Fruit fly (Drosophila melanogaster) whole organism, embryonic: Measurements from ENCODE around the gene CG4210.

Experiments
- Blimp-1 ChIP-seq: fragments of 200-800 bp; sonication (Bioruptor generic); optimal IDR thresholded peaks from 3 replicates; lab custom pipeline; 2018; ENCODE audit warnings: missing biosample characterization, missing genetic modification characterization, mild to moderate bottlenecking, moderate library complexity, missing genetic modification reagents
- BtbVII ChIP-seq: fragments of 200-800 bp; sonication (Bioruptor generic); optimal IDR thresholded peaks from 3 replicates; lab custom pipeline; 2017; ENCODE audit warnings: missing biosample characterization, mild to moderate bottlenecking, missing genetic modification characterization
- CG10565 ChIP-seq: fragments of 200-800 bp; sonication (Bioruptor generic); optimal IDR thresholded peaks from 3 replicates; lab custom pipeline; 2016; ENCODE audit warnings: missing biosample characterization, mild to moderate bottlenecking, missing genetic modification characterization
- CG10959 ChIP-seq: fragments of 200-800 bp; sonication (Bioruptor generic); IDR thresholded peaks from 2 replicates; pipeline ENCODE4 v1.3.6; 2022; ENCODE audit warnings: missing biosample characterization, missing genetic modification characterization
- CG12155 ChIP-seq: fragments of 200-800 bp; sonication (Bioruptor generic); optimal IDR thresholded peaks from 3 replicates; lab custom pipeline; 2016; ENCODE audit warnings: missing biosample characterization, missing genetic modification characterization
- CG12391 ChIP-seq: fragments of 200-800 bp; sonication (Bioruptor generic); optimal IDR thresholded peaks from 3 replicates; lab custom pipeline; 2018; ENCODE audit warnings: missing biosample characterization, mild to moderate bottlenecking, missing genetic modification characterization, moderate library complexity
- CG14014 ChIP-seq: fragments of 200-800 bp; sonication (Bioruptor generic); IDR thresholded peaks from 2 replicates; pipeline ENCODE4 v1.3.6; 2022; ENCODE audit warnings: missing biosample characterization, missing genetic modification characterization
- CG1647 ChIP-seq: fragments of 200-800 bp; sonication (Bioruptor generic); optimal IDR thresholded peaks from 3 replicates; lab custom pipeline; 2016; ENCODE audit warnings: missing biosample characterization, missing genetic modification characterization
- CG18764 ChIP-seq: fragments of 200-800 bp; sonication (Bioruptor generic); optimal IDR thresholded peaks from 3 replicates; lab custom pipeline; 2016; ENCODE audit warnings: missing biosample characterization, missing genetic modification characterization
- CG4707 ChIP-seq: fragments of 200-800 bp; sonication (Bioruptor generic); optimal IDR thresholded peaks from 2 replicates; lab custom pipeline; 2018; ENCODE audit warnings: missing biosample characterization, mild to moderate bottlenecking, missing genetic modification characterization, moderate library complexity
- CG6791 ChIP-seq: fragments of 200-800 bp; sonication (Bioruptor generic); IDR thresholded peaks from 3 replicates; pipeline ENCODE4 v1.3.6; 2022; ENCODE audit warnings: missing biosample characterization, missing genetic modification characterization; ENCODE audit not compliant: partially characterized antibody
- CG8359 ChIP-seq: fragments of 200-800 bp; sonication (Bioruptor generic); optimal IDR thresholded peaks from 2 replicates; lab custom pipeline; 2017; ENCODE audit warnings: missing biosample characterization, mild to moderate bottlenecking, missing genetic modification characterization, borderline replicate concordance
- CG9215 ChIP-seq: fragments of 200-800 bp; sonication (Bioruptor generic); IDR thresholded peaks from 2 replicates; pipeline ENCODE4 v1.3.6; 2022; ENCODE audit warnings: missing biosample characterization, missing genetic modification characterization
- D ChIP-seq, 2 experiments: fragments of 200-800 bp in 1 of 2; fragments of >200 bp in 1 of 2; sonication (Bioruptor generic) in 1 of 2; optimal IDR thresholded peaks; 2 replicates in 1 of 2; 3 replicates in 1 of 2; lab custom pipeline; 2017; ENCODE audit warnings: mild to moderate bottlenecking in 1 of 2, missing biosample characterization in 1 of 2, missing genetic modification characterization in 1 of 2, missing genetic modification reagents in 1 of 2
- D19A ChIP-seq: fragments of 200-800 bp; optimal IDR thresholded peaks from 3 replicates; lab custom pipeline; 2019; ENCODE audit warnings: missing biosample characterization, mild to moderate bottlenecking, missing genetic modification characterization, moderate library complexity
- D19B ChIP-seq: fragments of 200-800 bp; sonication (Bioruptor generic); optimal IDR thresholded peaks from 2 replicates; lab custom pipeline; 2017; ENCODE audit warnings: missing biosample characterization, mild to moderate bottlenecking, missing genetic modification characterization
- Drgx ChIP-seq: fragments of 200-800 bp; sonication (Bioruptor generic); IDR thresholded peaks from 2 replicates; pipeline ENCODE4 v1.3.6; 2022; ENCODE audit warnings: missing biosample characterization, missing genetic modification characterization
- Elba2 ChIP-seq: fragments of 200-800 bp; sonication (Bioruptor generic); optimal IDR thresholded peaks from 3 replicates; lab custom pipeline; 2016; ENCODE audit warnings: missing biosample characterization, missing genetic modification characterization
- Gug ChIP-seq: fragments of 200-800 bp; sonication (Bioruptor generic); IDR thresholded peaks from 4 replicates; pipeline ENCODE4 v1.3.6; 2022; ENCODE audit warnings: missing biosample characterization, missing genetic modification characterization
- HLH54F ChIP-seq: fragments of 200-800 bp; sonication (Bioruptor generic); optimal IDR thresholded peaks from 3 replicates; lab custom pipeline; 2016; ENCODE audit warnings: missing biosample characterization, missing genetic modification characterization
- Lhr ChIP-seq: fragments of 200-800 bp; sonication (Bioruptor generic); optimal IDR thresholded peaks from 3 replicates; lab custom pipeline; 2017; ENCODE audit warnings: mild to moderate bottlenecking, missing biosample characterization, missing genetic modification reagents, missing genetic modification characterization
- Opbp ChIP-seq: fragments of 200-800 bp; sonication (Bioruptor generic); IDR thresholded peaks from 3 replicates; pipeline ENCODE4 v1.3.6; 2022; ENCODE audit warnings: missing biosample characterization, missing genetic modification characterization; ENCODE audit not compliant: partially characterized antibody
- Six4 ChIP-seq: fragments of 200-800 bp; sonication (Bioruptor generic); optimal IDR thresholded peaks from 2 replicates; lab custom pipeline; 2016; ENCODE audit warnings: missing biosample characterization, missing genetic modification characterization
- Sox102F ChIP-seq: fragments of 200-800 bp; sonication (Bioruptor generic); optimal IDR thresholded peaks from 2 replicates; lab custom pipeline; 2018; ENCODE audit warnings: missing biosample characterization, mild to moderate bottlenecking, missing genetic modification characterization, moderate library complexity
- Sry-β ChIP-seq: fragments of 200-800 bp; sonication (Bioruptor generic); optimal IDR thresholded peaks from 2 replicates; lab custom pipeline; 2018; ENCODE audit warnings: missing biosample characterization, mild to moderate bottlenecking, missing genetic modification characterization, moderate library complexity
- YL-1 ChIP-seq: fragments of 200-800 bp; sonication (Bioruptor generic); optimal IDR thresholded peaks from 3 replicates; lab custom pipeline; 2017; ENCODE audit warnings: missing biosample characterization, mild to moderate bottlenecking, missing genetic modification characterization
- bcd ChIP-seq: fragments of 200-800 bp; sonication (Bioruptor generic); optimal IDR thresholded peaks from 2 replicates; lab custom pipeline; 2017; ENCODE audit warnings: missing biosample characterization, mild to moderate bottlenecking, missing genetic modification characterization
- cas ChIP-seq: fragments of 200-800 bp; sonication (Bioruptor generic); IDR thresholded peaks from 2 replicates; pipeline ENCODE4 v1.3.6; 2022; ENCODE audit warnings: missing biosample characterization, missing genetic modification characterization
- cg ChIP-seq: fragments of 200-800 bp; sonication (Bioruptor generic); optimal IDR thresholded peaks from 3 replicates; lab custom pipeline; 2019; ENCODE audit warnings: missing biosample characterization, mild to moderate bottlenecking, missing genetic modification characterization, moderate library complexity
- chinmo ChIP-seq: fragments of 200-800 bp; sonication (Bioruptor generic); IDR thresholded peaks from 4 replicates; pipeline ENCODE4 v1.3.6; 2022; ENCODE audit warnings: missing biosample characterization, missing genetic modification characterization; ENCODE audit not compliant: partially characterized antibody
- chm ChIP-seq: fragments of 200-800 bp; sonication (Bioruptor generic); IDR thresholded peaks from 2 replicates; pipeline ENCODE4 v1.3.6; 2022; ENCODE audit warnings: missing biosample characterization, missing genetic modification characterization
- crol ChIP-seq: fragments of 200-800 bp; sonication (Bioruptor generic); IDR thresholded peaks from 2 replicates; pipeline ENCODE4 v1.3.6; 2022; ENCODE audit warnings: missing biosample characterization, missing genetic modification characterization
- hbn ChIP-seq: fragments of 200-800 bp; sonication (Bioruptor generic); IDR thresholded peaks from 2 replicates; pipeline ENCODE4 v1.3.6; 2022; ENCODE audit warnings: missing biosample characterization, missing genetic modification characterization; ENCODE audit not compliant: partially characterized antibody
- hth ChIP-seq: fragments of >200 bp; optimal IDR thresholded peaks from 2 replicates; lab custom pipeline; 2017; ENCODE audit warnings: inconsistent platforms
- lbe ChIP-seq: fragments of 200-800 bp; sonication (Bioruptor generic); optimal IDR thresholded peaks from 2 replicates; lab custom pipeline; 2016; ENCODE audit warnings: missing biosample characterization, mild to moderate bottlenecking, missing genetic modification characterization
- maf-S ChIP-seq: fragments of 200-800 bp; sonication (Bioruptor generic); optimal IDR thresholded peaks from 2 replicates; lab custom pipeline; 2016; ENCODE audit warnings: missing biosample characterization, missing genetic modification characterization
- org-1 ChIP-seq: fragments of 200-800 bp; sonication (Bioruptor generic); optimal IDR thresholded peaks from 2 replicates; lab custom pipeline; 2017; ENCODE audit warnings: missing biosample characterization, missing genetic modification characterization
- otp ChIP-seq: fragments of 200-800 bp; sonication (Bioruptor generic); IDR thresholded peaks from 3 replicates; pipeline ENCODE4, ENCODE4 v1.3.6; 2022; ENCODE audit warnings: missing biosample characterization, missing genetic modification characterization
- pb ChIP-seq: fragments of 200-800 bp; sonication (Bioruptor generic); optimal IDR thresholded peaks from 3 replicates; lab custom pipeline; 2016; ENCODE audit warnings: missing biosample characterization, missing genetic modification characterization
- pfk ChIP-seq: fragments of 200-800 bp; sonication (Bioruptor generic); optimal IDR thresholded peaks from 2 replicates; lab custom pipeline; 2018; ENCODE audit warnings: missing biosample characterization, mild to moderate bottlenecking, missing genetic modification characterization, moderate library complexity
- pita ChIP-seq: fragments of 200-800 bp; sonication (Bioruptor generic); optimal IDR thresholded peaks from 2 replicates; lab custom pipeline; 2017; ENCODE audit warnings: missing biosample characterization, mild to moderate bottlenecking, missing genetic modification characterization
- pzg ChIP-seq: fragments of 200-800 bp; sonication (Bioruptor generic); optimal IDR thresholded peaks from 3 replicates; lab custom pipeline; 2018; ENCODE audit warnings: missing biosample characterization, mild to moderate bottlenecking, missing genetic modification characterization, moderate library complexity
- ssp ChIP-seq: fragments of 200-800 bp; sonication (Bioruptor generic); IDR thresholded peaks from 2 replicates; pipeline ENCODE4 v1.3.6; 2022; ENCODE audit warnings: missing biosample characterization, missing genetic modification characterization
- tll ChIP-seq, 2 experiments: fragments of 200-800 bp in 1 of 2; fragments of >200 bp in 1 of 2; sonication (Bioruptor generic) in 1 of 2; optimal IDR thresholded peaks; 2 replicates each; lab custom pipeline; 2017 to 2019; ENCODE audit warnings: missing biosample characterization in 2 of 2, missing genetic modification characterization in 2 of 2, mild to moderate bottlenecking in 1 of 2, moderate library complexity in 1 of 2
- tna ChIP-seq: fragments of 200-800 bp; sonication (Bioruptor generic); IDR thresholded peaks from 2 replicates; pipeline ENCODE4 v1.3.6; 2022; ENCODE audit warnings: missing biosample characterization, missing genetic modification characterization; ENCODE audit not compliant: partially characterized antibody
- ttk ChIP-seq: fragments of 200-800 bp; sonication (Bioruptor generic); IDR thresholded peaks from 2 replicates; pipeline ENCODE4 v2.1.2; 2022; ENCODE audit warnings: missing biosample characterization, missing genetic modification characterization
- wdn ChIP-seq: fragments of 200-800 bp; sonication (Bioruptor generic); IDR thresholded peaks from 2 replicates; pipeline ENCODE4 v1.3.6; 2022; ENCODE audit warnings: missing biosample characterization, missing genetic modification characterization
- zen ChIP-seq: fragments of 200-800 bp; sonication (Bioruptor generic); optimal IDR thresholded peaks from 3 replicates; lab custom pipeline; 2018; ENCODE audit warnings: missing biosample characterization, mild to moderate bottlenecking, missing genetic modification characterization, moderate library complexity

The CG4210 gene

DNA sequence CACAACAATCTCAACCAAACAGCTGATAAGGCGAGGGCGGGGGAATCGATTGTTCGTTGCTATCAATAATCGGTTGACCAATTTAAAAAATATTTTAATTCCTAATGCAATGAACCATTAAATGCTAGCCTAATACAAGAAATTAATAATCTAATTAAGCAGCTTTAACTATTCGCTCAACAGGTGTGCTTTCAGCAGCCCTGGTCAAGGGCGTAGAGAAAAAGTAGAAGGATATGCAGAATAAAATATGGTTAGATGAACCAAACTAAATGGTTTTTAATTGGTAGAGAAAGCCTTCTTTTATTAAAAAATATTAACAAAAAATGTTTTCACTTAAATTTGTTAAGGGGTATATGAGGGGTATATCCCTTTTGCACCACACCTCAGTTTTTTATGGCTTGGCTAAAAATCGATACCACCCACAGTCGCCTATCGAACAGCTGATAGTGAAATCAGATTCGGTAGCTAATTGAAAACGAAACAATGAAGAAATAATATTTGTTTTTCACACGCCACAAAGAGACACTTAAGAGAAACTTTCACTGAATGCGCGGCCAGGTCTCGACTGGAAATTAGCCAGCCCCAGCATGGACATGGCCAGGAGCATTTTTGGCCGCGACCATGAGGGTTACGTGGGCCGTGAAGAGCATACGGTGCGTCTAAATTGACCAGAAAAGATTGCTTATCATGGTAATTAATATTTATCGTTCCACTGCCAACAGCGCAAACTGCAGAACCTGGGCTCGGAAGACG, 5.2 kb downstream of the CG4210 start, which contains the start of the genes SIDL and CG12241 (continued):
- TF ChIP-seq tna (no peak), Opbp (peak; percentile 34; the same call in 1 of the 3 replicates), CG18764 (GFP tag; lab: Kevin White, UChicago) (peak; percentile 64), Lhr (GFP tag; lab: Kevin White, UChicago) (no peak), CG9215 (GFP tag; lab: Robert Waterston, UW) (peak; percentile 90), hbn (GFP tag; lab: Robert Waterston, UW) (no peak; the same call in none of the 2 replicates), hth (no peak), Sry-β (GFP tag; lab: Kevin White, UChicago) (no peak), CG8359 (no peak), CG1647 (GFP tag; lab: Kevin White, UChicago) (peak; percentile 81), Drgx (GFP tag; lab: Robert Waterston, UW) (peak; percentile 96), CG14014 (peak; percentile 39; the same call in 1 of the 2 replicates), pfk (no peak), otp (GFP tag; lab: Robert Waterston, UW) (no peak), CG12155 (GFP tag; lab: Kevin White, UChicago) (peak; percentile 60), CG4707 (GFP tag; lab: Kevin White, UChicago) (no peak), pita (GFP tag; lab: Kevin White, UChicago) (no peak), pzg (peak; percentile 34), cg (GFP tag; lab: Kevin White, UChicago) (no peak), D19A (tag; lab: Kevin White, UChicago) (no peak), HLH54F (GFP tag; lab: Kevin White, UChicago) (peak; percentile 59), zen (tag; lab: Kevin White, UChicago) (peak; percentile 72), org-1 (GFP tag; lab: Kevin White, UChicago) (peak; percentile 11), Sox102F (GFP tag; lab: Kevin White, UChicago) (no peak), CG12391 (tag; lab: Kevin White, UChicago) (peak; percentile 72), ttk (peak; percentile 88), wdn (GFP tag; lab: Robert Waterston, UW) (peak; percentile 70), Six4 (peak; percentile 65), bcd (GFP tag; lab: Kevin White, UChicago) (peak; percentile 87), Elba2 (peak; percentile 0), tll (GFP tag; optimal IDR thresholded peaks at IDR 0.05; lab: Kevin White, UChicago) (no peak), CG10565 (GFP tag; lab: Kevin White, UChicago) (peak; percentile 16), crol (GFP tag; lab: Robert Waterston, UW) (peak; percentile 31; the same call in 1 of the 2 replicates), D (optimal IDR thresholded peaks at IDR 0.05; lab: Kevin White, UChicago) (no peak), D (GFP tag; optimal IDR thresholded peaks at IDR 0.05; lab: Kevin White, UChicago) (peak; percentile 72), D19B (GFP tag; lab: Kevin White, UChicago) (peak; percentile 90), CG6791 (GFP tag; lab: Robert Waterston, UW) (no peak), maf-S (GFP tag; lab: Kevin White, UChicago) (peak; percentile 75), CG10959 (peak; percentile 63), Gug (peak; percentile 93; the same call in 3 of the 4 replicates), ssp (peak; percentile 85), chm (GFP tag; lab: Robert Waterston, UW) (peak; percentile 92), BtbVII (GFP tag; lab: Kevin White, UChicago) (peak; percentile 82), lbe (peak; percentile 79), YL-1 (GFP tag; lab: Kevin White, UChicago) (peak; percentile 43), chinmo (GFP tag; lab: Robert Waterston, UW) (no peak), cas (peak; percentile 82), Blimp-1 (GFP tag; lab: Kevin White, UChicago) (peak; percentile 18), pb (GFP tag; lab: Kevin White, UChicago) (peak; percentile 73)
